Fruit fly (Drosophila melanogaster) whole organism, prepupa: Measurements from ENCODE around the gene alphaKap4.

ENCODE experiments used
- CG10669 ChIP-seq: fragments of 200-800 bp; sonication (Bioruptor generic); optimal IDR thresholded peaks from 3 replicates; lab custom pipeline; 2018; ENCODE audit warnings: missing biosample characterization, mild to moderate bottlenecking, missing genetic modification characterization, moderate library complexity
- CG11902 ChIP-seq: fragments of 200-800 bp; sonication (Bioruptor generic); optimal IDR thresholded peaks from 3 replicates; lab custom pipeline; 2016; ENCODE audit warnings: missing biosample characterization, missing genetic modification characterization
- CG15336 ChIP-seq: fragments of 200-800 bp; sonication (Bioruptor generic); IDR thresholded peaks from 2 replicates; pipeline ENCODE4 v1.3.6; 2022; ENCODE audit warnings: missing biosample characterization, missing genetic modification characterization
- CG1621 ChIP-seq: fragments of 200-800 bp; sonication (Bioruptor generic); optimal IDR thresholded peaks from 3 replicates; lab custom pipeline; 2018; ENCODE audit warnings: missing biosample characterization, mild to moderate bottlenecking, missing genetic modification characterization
- CG16779 ChIP-seq: fragments of 200-800 bp; sonication (Bioruptor generic); optimal IDR thresholded peaks from 3 replicates; lab custom pipeline; 2017; ENCODE audit warnings: missing biosample characterization, mild to moderate bottlenecking, missing genetic modification characterization
- CG3032 ChIP-seq: fragments of 200-800 bp; optimal IDR thresholded peaks from 2 replicates; lab custom pipeline; 2019; ENCODE audit warnings: missing biosample characterization, mild to moderate bottlenecking, missing genetic modification characterization, moderate library complexity
- CG34406 ChIP-seq: fragments of 200-800 bp; sonication (Bioruptor generic); optimal IDR thresholded peaks from 3 replicates; lab custom pipeline; 2016; ENCODE audit warnings: missing biosample characterization, missing genetic modification characterization
- CG3919 ChIP-seq: fragments of 200-800 bp; sonication (Bioruptor generic); optimal IDR thresholded peaks from 3 replicates; lab custom pipeline; 2016; ENCODE audit warnings: missing biosample characterization, missing genetic modification characterization
- CG4318 ChIP-seq: fragments of 200-800 bp; sonication (Bioruptor generic); optimal IDR thresholded peaks from 3 replicates; lab custom pipeline; 2017; ENCODE audit warnings: missing biosample characterization, mild to moderate bottlenecking, missing genetic modification characterization
- CG6163 ChIP-seq: fragments of 200-800 bp; sonication (Bioruptor generic); IDR thresholded peaks from 3 replicates; pipeline ENCODE4 v1.3.6; 2022; ENCODE audit warnings: missing biosample characterization, missing genetic modification characterization
- CG6276 ChIP-seq: fragments of 200-800 bp; sonication (Bioruptor generic); optimal IDR thresholded peaks from 2 replicates; lab custom pipeline; 2017; ENCODE audit warnings: missing biosample characterization, mild to moderate bottlenecking, missing genetic modification characterization
- CG6792 ChIP-seq: fragments of 200-800 bp; sonication (Bioruptor generic); optimal IDR thresholded peaks from 3 replicates; lab custom pipeline; 2016; ENCODE audit warnings: missing biosample characterization, missing genetic modification characterization
- CG7368 ChIP-seq: fragments of 200-800 bp; sonication (Bioruptor generic); optimal IDR thresholded peaks from 3 replicates; lab custom pipeline; 2016; ENCODE audit warnings: missing biosample characterization, missing genetic modification characterization
- CG8319 ChIP-seq: fragments of 200-800 bp; sonication (Bioruptor generic); optimal IDR thresholded peaks from 3 replicates; lab custom pipeline; 2016; ENCODE audit warnings: missing biosample characterization, missing genetic modification characterization
- CG9139 ChIP-seq: fragments of 200-800 bp; sonication (Bioruptor generic); optimal IDR thresholded peaks from 3 replicates; lab custom pipeline; 2017; ENCODE audit warnings: missing biosample characterization, mild to moderate bottlenecking, missing genetic modification characterization
- Eip78C ChIP-seq: fragments of 200-800 bp; sonication (Bioruptor generic); peaks from one replicate; lab custom pipeline; 2016; ENCODE audit warnings: missing biosample characterization, missing genetic modification characterization
- Eip93F ChIP-seq: fragments of 200-800 bp; sonication (Bioruptor generic); optimal IDR thresholded peaks from 2 replicates; lab custom pipeline; 2016; ENCODE audit warnings: missing biosample characterization, mild to moderate bottlenecking, missing genetic modification characterization
- Ets21C ChIP-seq: fragments of 200-800 bp; sonication (Bioruptor generic); optimal IDR thresholded peaks from 3 replicates; lab custom pipeline; 2016; ENCODE audit warnings: missing biosample characterization, missing genetic modification characterization
- Hr38 ChIP-seq: sonication (Bioruptor generic); optimal IDR thresholded peaks from 2 replicates; lab custom pipeline; 2016; ENCODE audit warnings: missing biosample characterization, missing genetic modification characterization
- Hr4 ChIP-seq: fragments of 200-800 bp; sonication (Bioruptor generic); optimal IDR thresholded peaks from 3 replicates; lab custom pipeline; 2016; ENCODE audit warnings: missing biosample characterization, missing genetic modification characterization
- Met ChIP-seq: fragments of 200-800 bp; sonication (Bioruptor generic); optimal IDR thresholded peaks from 3 replicates; lab custom pipeline; 2016; ENCODE audit warnings: missing biosample characterization, missing genetic modification characterization
- OdsH ChIP-seq: fragments of 200-800 bp; sonication (Bioruptor generic); optimal IDR thresholded peaks from 3 replicates; lab custom pipeline; 2016; ENCODE audit warnings: missing biosample characterization, missing genetic modification characterization
- Smox ChIP-seq: fragments of 200-800 bp; sonication (Bioruptor generic); optimal IDR thresholded peaks from 3 replicates; lab custom pipeline; 2016; ENCODE audit warnings: missing biosample characterization, missing genetic modification characterization
- cyc ChIP-seq: fragments of 200-800 bp; sonication (Bioruptor generic); optimal IDR thresholded peaks from 3 replicates; lab custom pipeline; 2016; ENCODE audit warnings: missing biosample characterization, missing genetic modification characterization
- dsx ChIP-seq: fragments of 200-800 bp; optimal IDR thresholded peaks from 3 replicates; lab custom pipeline; 2019; ENCODE audit warnings: missing biosample characterization, mild to moderate bottlenecking, missing genetic modification characterization, moderate library complexity; ENCODE audit not compliant: poor library complexity, severe bottlenecking
- eg ChIP-seq: fragments of 200-800 bp; sonication (Bioruptor generic); IDR thresholded peaks from 3 replicates; pipeline ENCODE4 v1.3.6; 2022; ENCODE audit warnings: missing biosample characterization, missing genetic modification characterization
- esn ChIP-seq: fragments of 200-800 bp; sonication (Bioruptor generic); optimal IDR thresholded peaks from 2 replicates; lab custom pipeline; 2016; ENCODE audit warnings: missing biosample characterization, mild to moderate bottlenecking, missing genetic modification characterization, moderate library complexity
- fd85E ChIP-seq: fragments of 200-800 bp; sonication (Bioruptor generic); optimal IDR thresholded peaks from 3 replicates; lab custom pipeline; 2016; ENCODE audit warnings: missing biosample characterization, missing genetic modification characterization
- fkh ChIP-seq: fragments of 200-800 bp; sonication (Bioruptor generic); optimal IDR thresholded peaks from 3 replicates; lab custom pipeline; 2017; ENCODE audit warnings: missing biosample characterization, mild to moderate bottlenecking, missing genetic modification characterization, moderate library complexity
- net ChIP-seq: fragments of 200-800 bp; sonication (Bioruptor generic); optimal IDR thresholded peaks from 3 replicates; lab custom pipeline; 2016; ENCODE audit warnings: missing biosample characterization, missing genetic modification characterization
- salr ChIP-seq, 2 experiments: fragments of 200-800 bp; sonication (Bioruptor generic); optimal IDR thresholded peaks; 3 replicates each; lab custom pipeline; 2016 to 2018; ENCODE audit warnings: missing biosample characterization in 2 of 2, missing genetic modification characterization in 2 of 2, mild to moderate bottlenecking in 1 of 2
- spab ChIP-seq: fragments of 200-800 bp; sonication (Bioruptor generic); optimal IDR thresholded peaks from 2 replicates; lab custom pipeline; 2017; ENCODE audit warnings: missing biosample characterization, mild to moderate bottlenecking, missing genetic modification characterization, missing genetic modification reagents
- svp ChIP-seq: fragments of 200-800 bp; sonication (Bioruptor generic); peaks from one replicate; lab custom pipeline; 2016; ENCODE audit warnings: missing biosample characterization, missing genetic modification characterization
- vri ChIP-seq: fragments of 200-800 bp; sonication (Bioruptor generic); optimal IDR thresholded peaks from 3 replicates; lab custom pipeline; 2016; ENCODE audit warnings: missing biosample characterization, mild to moderate bottlenecking, missing genetic modification characterization

Gene alphaKap4

dm6 chr3L:5976121-5976906, 34.5 kb downstream of the alphaKap4 start (continued):
- TF ChIP-seq esn (GFP tag; lab: Kevin White, UChicago) (peak; percentile 40), CG4318 (GFP tag; lab: Kevin White, UChicago) (peak; percentile 46), CG7368 (peak; percentile 7), CG11902 (GFP tag; lab: Kevin White, UChicago) (no peak), CG16779 (tag; lab: Kevin White, UChicago) (peak; percentile 32), cyc (GFP tag; lab: Kevin White, UChicago) (peak; percentile 39), spab (GFP tag; lab: Kevin White, UChicago) (peak; percentile 41), Smox (peak; percentile 4), CG9139 (GFP tag; lab: Kevin White, UChicago) (no peak), CG6792 (peak; percentile 31), vri (GFP tag; lab: Kevin White, UChicago) (no peak), eg (GFP tag; lab: Robert Waterston, UW) (peak; percentile 79)

- TF ChIP-seq CG6276 (GFP tag; lab: Kevin White, UChicago) (no peak), CG6163 (GFP tag; lab: Robert Waterston, UW) (peak; percentile 5; the same call in 1 of the 3 replicates), Ets21C (GFP tag; lab: Kevin White, UChicago) (no peak), Eip78C (GFP tag; lab: Kevin White, UChicago) (peak; percentile 18)
These were observed 35.1 kb downstream of the alphaKap4 start, which contains the start of gene CG10479 for dm6 chr3L:5975785-5976120. TSS of gene CG10479 (minus strand) at chr3L:5976007.

DNA sequence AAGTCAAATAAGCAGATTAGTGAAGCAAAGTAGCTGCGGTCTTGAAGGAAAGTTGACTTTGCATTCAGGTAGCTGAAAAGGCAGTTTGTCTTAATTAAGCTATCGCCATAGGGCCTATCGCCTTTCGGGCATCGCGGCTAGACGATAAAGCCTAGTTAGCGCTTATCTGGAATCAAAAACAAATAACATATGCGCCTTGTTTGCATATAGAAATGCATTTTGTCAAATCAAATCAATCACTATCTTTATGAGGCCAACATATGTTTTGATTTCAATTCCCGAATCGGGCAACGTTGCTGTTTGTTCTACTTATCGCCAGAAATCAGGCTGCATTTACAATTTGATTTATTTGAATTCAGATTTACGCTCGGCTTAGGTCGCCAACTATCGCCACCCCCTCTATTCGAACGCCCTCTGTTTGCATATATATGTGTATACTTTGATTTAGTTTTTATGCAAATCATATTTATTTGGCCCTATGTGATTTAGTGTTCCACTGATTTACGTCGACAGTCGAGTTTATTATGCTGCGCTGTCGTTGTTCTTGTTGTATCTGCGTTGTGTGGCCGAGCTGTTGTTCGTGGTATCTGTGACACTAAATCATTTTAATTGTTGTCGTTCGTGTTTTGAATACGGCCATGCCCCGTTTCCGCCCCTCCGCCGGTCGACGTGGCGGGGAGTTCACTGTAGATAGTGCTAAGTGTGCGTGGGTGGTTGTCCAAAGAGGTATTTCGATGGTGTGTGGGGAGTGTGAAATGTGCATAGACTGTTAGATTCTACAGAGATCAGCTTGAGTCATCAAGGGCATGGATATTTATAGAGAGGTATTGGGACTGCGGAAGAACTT, 36.0 kb downstream of the alphaKap4 start:
- TF ChIP-seq fd85E (no peak), CG10669 (no peak), CG8319 (GFP tag; lab: Kevin White, UChicago) (no peak), salr (GFP tag; optimal IDR thresholded peaks at IDR 0.05; lab: Kevin White, UChicago) (no peak), CG6792 (no peak), fkh (GFP tag; lab: Kevin White, UChicago) (peak; percentile 84)

DNA sequence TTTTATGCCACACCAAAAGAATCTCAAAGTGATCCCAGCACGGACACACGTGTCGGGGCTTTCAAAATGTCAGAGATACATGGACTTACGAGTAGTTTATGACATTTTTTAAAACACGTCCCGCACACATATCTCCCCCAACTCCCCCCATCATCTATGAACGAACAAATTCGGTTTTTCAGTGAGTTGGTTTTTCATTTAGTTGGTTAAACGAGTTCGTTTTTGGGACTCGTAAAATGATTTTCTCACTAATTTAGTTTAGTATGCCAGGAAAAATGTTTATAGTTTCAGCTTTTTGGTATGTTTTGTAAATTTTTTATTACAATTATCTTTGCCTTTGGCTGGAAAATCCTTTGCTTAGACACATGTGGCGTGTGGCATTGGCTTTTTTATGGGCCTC, 39.4 kb downstream of the alphaKap4 start:
- TF ChIP-seq CG1621 (tag; lab: Kevin White, UChicago), result no peak
- TF ChIP-seq CG3919 (GFP tag; lab: Kevin White, UChicago), result no peak
- no peak for TF ChIP-seq CG4318 (GFP tag; lab: Kevin White, UChicago)
- no peak for TF ChIP-seq Hr38
- TF ChIP-seq svp, result peak; percentile 36

DNA sequence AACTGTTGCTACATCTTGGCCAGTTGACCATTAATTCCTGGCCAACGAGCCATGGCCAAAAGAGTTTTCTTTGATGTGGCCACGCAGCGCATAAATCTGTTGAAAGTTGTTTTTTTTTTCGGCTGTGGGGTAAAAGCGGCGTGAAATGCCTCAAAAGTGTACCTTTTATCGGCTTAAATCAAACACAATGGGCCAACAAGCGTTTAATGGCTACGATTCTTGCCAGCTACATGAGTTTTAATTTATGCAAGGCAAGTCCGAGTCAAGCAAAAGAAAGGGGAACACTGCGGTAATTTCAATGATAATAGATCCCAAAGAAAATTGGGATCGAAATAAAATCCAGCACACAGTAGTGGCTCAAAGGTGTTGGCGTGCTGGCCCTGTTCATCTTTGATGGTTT, 40.7 kb downstream of the alphaKap4 start:
- TF ChIP-seq dsx, result no peak
- TF ChIP-seq Eip78C (GFP tag; lab: Kevin White, UChicago), result no peak
- no peak for TF ChIP-seq net (GFP tag; lab: Kevin White, UChicago)
- no peak for TF ChIP-seq Hr4 (GFP tag; lab: Kevin White, UChicago)
- no peak for TF ChIP-seq CG3032
- no peak for TF ChIP-seq Met (GFP tag; lab: Kevin White, UChicago)
- TF ChIP-seq OdsH (GFP tag; lab: Kevin White, UChicago), result no peak
- no peak for TF ChIP-seq CG34406 (GFP tag; lab: Kevin White, UChicago)
- TF ChIP-seq Eip93F (GFP tag; lab: Kevin White, UChicago), result no peak
- TF ChIP-seq CG15336 (GFP tag; lab: Robert Waterston, UW), result no peak
- TF ChIP-seq salr (GFP tag; optimal IDR thresholded peaks at IDR 0.05; lab: Kevin White, UChicago), result no peak
- no peak for TF ChIP-seq CG6792
